Worm (Caenorhabditis elegans) whole organism, late embryonic: ENCODE measurements around the gene T28A11.18.

Source experiments
- ceh-24 ChIP-seq: sonication (generic microtip); optimal IDR thresholded peaks from 2 replicates; lab custom pipeline; 2016; ENCODE audit warnings: mild to moderate bottlenecking, missing genetic modification characterization, missing compliant biosample characterization
- ceh-30 ChIP-seq: fragments of 150-350 bp; optimal IDR thresholded peaks from 2 replicates; lab custom pipeline; 2014; ENCODE audit warnings: missing biosample characterization, missing genetic modification characterization
- ceh-45 ChIP-seq: fragments of 200-800 bp; sonication (Bioruptor generic); IDR thresholded peaks from 2 replicates; pipeline ENCODE4 v1.3.6; 2022; ENCODE audit warnings: missing genetic modification reagents, missing genetic modification characterization, missing compliant biosample characterization
- elt-4 ChIP-seq: sonication (generic microtip); optimal IDR thresholded peaks from 2 replicates; lab custom pipeline; 2016; ENCODE audit warnings: missing genetic modification characterization, missing compliant biosample characterization
- ets-4 ChIP-seq: sonication (generic microtip); optimal IDR thresholded peaks from 2 replicates; lab custom pipeline; 2016; ENCODE audit warnings: missing genetic modification characterization, missing compliant biosample characterization
- eyg-1 ChIP-seq: sonication (generic microtip); optimal IDR thresholded peaks from 2 replicates; lab custom pipeline; 2016; ENCODE audit warnings: missing genotype, missing genetic modification characterization, missing compliant biosample characterization
- hlh-15 ChIP-seq: sonication (generic microtip); optimal IDR thresholded peaks from 2 replicates; lab custom pipeline; 2016; ENCODE audit warnings: missing genetic modification characterization, missing compliant biosample characterization
- nhr-11 ChIP-seq: fragments of 150-350 bp; optimal IDR thresholded peaks from 2 replicates; lab custom pipeline; 2014; ENCODE audit warnings: missing biosample characterization, missing genetic modification characterization
- pax-1 ChIP-seq: fragments of 150-350 bp; optimal IDR thresholded peaks from 2 replicates; lab custom pipeline; 2014; ENCODE audit warnings: missing biosample characterization, missing genetic modification characterization
- tbx-2 ChIP-seq: sonication (generic microtip); optimal IDR thresholded peaks from 2 replicates; lab custom pipeline; 2016; ENCODE audit warnings: missing genetic modification characterization, missing compliant biosample characterization

ce11 chrV:3259168-3259622 is 8.7 kb downstream of the T28A11.18 start, which contains the start of gene T28A11.16:
- TF ChIP-seq ceh-45 (no peak), pax-1 (tag; lab: Kevin White, UChicago) (no peak), ceh-30 (tag; lab: Kevin White, UChicago) (no peak), elt-4 (tag; lab: Kevin White, UChicago) (no peak), ceh-24 (tag; lab: Kevin White, UChicago) (no peak), tbx-2 (tag; lab: Kevin White, UChicago) (no peak), eyg-1 (tag; lab: Kevin White, UChicago) (no peak), hlh-15 (tag; lab: Kevin White, UChicago) (no peak), nhr-11 (tag; lab: Kevin White, UChicago) (no peak), ets-4 (tag; lab: Kevin White, UChicago) (no peak)
